Fruit fly (Drosophila melanogaster): Measurements from ENCODE around the gene AdamTS-A.
A peak's percentile ranks its signal among the peaks of the same experiment; 100 is the strongest.

Gene AdamTS-A

DNA sequence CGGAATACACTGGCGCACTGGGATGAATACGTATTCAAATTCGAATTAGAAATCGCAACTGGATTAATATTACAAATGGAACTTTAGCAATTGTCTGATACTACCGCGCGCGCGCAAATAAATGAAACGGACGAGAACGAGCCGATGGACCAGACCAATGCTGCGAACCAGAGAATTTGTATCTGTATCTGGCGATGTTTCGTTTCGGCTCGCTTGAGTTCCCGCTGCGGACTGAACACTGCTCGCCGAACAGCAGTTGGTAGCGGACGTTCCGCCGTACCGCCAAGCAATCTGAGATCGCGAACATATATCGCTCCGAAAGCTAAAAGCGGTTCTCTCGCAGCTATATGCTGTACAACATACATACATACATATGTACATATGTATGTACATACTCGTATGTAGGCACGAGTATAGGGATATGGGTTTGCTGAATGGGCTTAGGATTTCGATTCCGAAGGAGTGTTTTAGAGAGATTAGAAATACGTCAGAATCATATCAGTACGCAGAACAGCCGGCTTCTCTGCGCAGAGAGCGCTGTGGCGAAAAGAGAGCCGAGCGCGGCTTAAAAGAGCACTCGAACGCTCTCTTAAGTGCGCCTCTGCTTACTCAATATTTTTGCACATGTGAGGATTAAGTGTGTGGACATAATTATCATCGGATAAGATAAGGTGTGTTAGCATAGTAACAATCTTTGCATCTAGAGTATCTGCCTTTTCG, at the start of gene AdamTS-A (continued):
- TF ChIP-seq CG2202 (tag; optimal IDR thresholded peaks at IDR 0.05) (no peak), pita (GFP tag; optimal IDR thresholded peaks at IDR 0.05) (no peak), CG3163 (GFP tag; optimal IDR thresholded peaks at IDR 0.05) (peak; percentile 87), CG8359 (GFP tag; optimal IDR thresholded peaks at IDR 0.05; ENCODE audit: borderline replicate concordance) (no peak), cwo (GFP tag; optimal IDR thresholded peaks at IDR 0.05) (peak; percentile 0), knrl (GFP tag; IDR thresholded peaks at IDR 0.05; ENCODE audit: partially characterized antibody) (no peak), CG10543 (GFP tag; optimal IDR thresholded peaks at IDR 0.05) (peak; percentile 75), inv (GFP tag; IDR thresholded peaks at IDR 0.05; ENCODE audit: partially characterized antibody) (no peak), so (GFP tag; IDR thresholded peaks at IDR 0.05) (0 out of 3 replicates have a peak, but pooled peaks have one; percentile 34), Med (GFP tag) (peak; percentile 20), cg (GFP tag; optimal IDR thresholded peaks at IDR 0.05) (peak; percentile 0), chm (GFP tag; IDR thresholded peaks at IDR 0.05) (peak; percentile 51; the same call in 1 of the 2 replicates), ci (GFP tag; IDR thresholded peaks at IDR 0.05) (0 out of 3 replicates have a peak, but pooled peaks have one; percentile 31), klu (GFP tag; IDR thresholded peaks at IDR 0.05) (no peak), CG9932 (GFP tag; IDR thresholded peaks at IDR 0.05) (no peak), CG14014 (GFP tag; IDR thresholded peaks at IDR 0.05) (peak; percentile 23; the same call in 1 of the 2 replicates), mirr (GFP tag; optimal IDR thresholded peaks at IDR 0.05) (peak; percentile 1), CG5180 (GFP tag; optimal IDR thresholded peaks at IDR 0.05) (peak; percentile 83), CG34224 (GFP tag; IDR thresholded peaks at IDR 0.05; ENCODE audit: partially characterized antibody) (0 out of 3 replicates have a peak, but pooled peaks have one; percentile 31), MBD-R2 (GFP tag; IDR thresholded peaks at IDR 0.05) (peak; percentile 24; the same call in 1 of the 2 replicates), Doc2 (GFP tag; IDR thresholded peaks at IDR 0.05) (no peak), CG8388 (GFP tag; optimal IDR thresholded peaks at IDR 0.05) (no peak)

dm6 chr3R:15517113-15517512, 41.1 kb upstream of the AdamTS-A start:
- peak; percentile 57 for TF ChIP-seq oc (tag; optimal IDR thresholded peaks at IDR 0.05)
- TF ChIP-seq slp2 (GFP tag; optimal IDR thresholded peaks at IDR 0.05): no peak
- peak; percentile 49 for TF ChIP-seq abd-A (tag; optimal IDR thresholded peaks at IDR 0.05)
- TF ChIP-seq onecut (GFP tag; IDR thresholded peaks at IDR 0.05): peak; percentile 55
- TF ChIP-seq crol (GFP tag; IDR thresholded peaks at IDR 0.05): peak; percentile 84
- TF ChIP-seq mirr (GFP tag; optimal IDR thresholded peaks at IDR 0.05): peak; percentile 66
- peak; percentile 0 for TF ChIP-seq CG10543 (GFP tag; optimal IDR thresholded peaks at IDR 0.05)
- TF ChIP-seq ci (GFP tag; IDR thresholded peaks at IDR 0.05): 0 out of 3 replicates have a peak, but pooled peaks have one; percentile 7
- TF ChIP-seq Hr51 (GFP tag; optimal IDR thresholded peaks at IDR 0.05): peak in 1 of 2 experiments; percentile 20
- TF ChIP-seq CG11456 (GFP tag; IDR thresholded peaks at IDR 0.05): 0 out of 3 replicates have a peak, but pooled peaks have one; percentile 31
- TF ChIP-seq CG6854 (GFP tag; optimal IDR thresholded peaks at IDR 0.05): no peak
- TF ChIP-seq Hey (tag; optimal IDR thresholded peaks at IDR 0.05): peak; percentile 87
- TF ChIP-seq Ets97D (GFP tag; optimal IDR thresholded peaks at IDR 0.05): peak; percentile 45
- TF ChIP-seq schlank (tag; optimal IDR thresholded peaks at IDR 0.05): no peak

DNA sequence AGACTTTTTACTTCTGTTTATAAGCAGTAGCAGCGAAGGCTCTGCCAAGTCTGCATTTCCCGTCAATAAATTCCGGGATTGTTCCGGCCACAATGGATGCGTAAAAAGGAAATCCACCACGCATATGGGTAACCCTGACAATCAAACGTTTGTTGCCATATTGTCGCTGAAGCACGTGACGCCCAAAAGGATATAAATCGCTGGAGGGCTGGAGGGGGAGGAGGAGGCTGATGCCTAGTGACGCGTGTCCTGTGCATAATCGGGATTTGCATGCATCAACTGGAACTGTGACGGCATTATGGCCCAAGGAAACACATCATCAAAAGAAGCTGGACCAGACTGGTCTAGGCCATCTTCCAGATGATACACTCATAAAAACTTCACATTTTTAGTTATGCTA, 37.2 kb upstream of the AdamTS-A start:
- TF ChIP-seq CG11093 (GFP tag; IDR thresholded peaks at IDR 0.05): no peak
- no peak for TF ChIP-seq YL-1 (GFP tag; optimal IDR thresholded peaks at IDR 0.05)
- TF ChIP-seq oc (tag; optimal IDR thresholded peaks at IDR 0.05): peak; percentile 57
- no peak for TF ChIP-seq CG34376 (GFP tag; optimal IDR thresholded peaks at IDR 0.05)
- no peak for TF ChIP-seq CG1233 (GFP tag; optimal IDR thresholded peaks at IDR 0.05)
- no peak for TF ChIP-seq CG18599 (GFP tag; optimal IDR thresholded peaks at IDR 0.05)
- no peak for TF ChIP-seq CG3726 (GFP tag; IDR thresholded peaks at IDR 0.05)
- no peak for TF ChIP-seq Sry-δ (GFP tag; optimal IDR thresholded peaks at IDR 0.05)
- no peak for TF ChIP-seq CG14860 (GFP tag; IDR thresholded peaks at IDR 0.05; ENCODE audit: partially characterized antibody)
- peak; percentile 76 for TF ChIP-seq gsb-n (tag; optimal IDR thresholded peaks at IDR 0.05)
- TF ChIP-seq CG13287 (GFP tag; IDR thresholded peaks at IDR 0.05; ENCODE audit: partially characterized antibody): no peak
- TF ChIP-seq dmrt11E (tag; optimal IDR thresholded peaks at IDR 0.05): no peak
- no peak for TF ChIP-seq so (GFP tag; IDR thresholded peaks at IDR 0.05)
- TF ChIP-seq CG12219 (GFP tag; optimal IDR thresholded peaks at IDR 0.05): no peak
- TF ChIP-seq ato (GFP tag; IDR thresholded peaks at IDR 0.05; ENCODE audit: partially characterized antibody): no peak

Data from whole organism, embryonic.